Fruit fly (Drosophila melanogaster): Measurements from ENCODE around the gene CG4570.

The CG4570 gene

dm6 chr3R:10872148-10872783, 15.7 kb downstream of the CG4570 start, which contains the start of gene Fdh (continued):
- TF ChIP-seq CG8119 (GFP tag; IDR thresholded peaks at IDR 0.05): peak; percentile 43; the same call in 2 of the 3 replicates
- peak; percentile 68 for TF ChIP-seq CG15336 (GFP tag; IDR thresholded peaks at IDR 0.05)
- no peak for TF ChIP-seq Hr38 (GFP tag; optimal IDR thresholded peaks at IDR 0.05)
- TF ChIP-seq dac (GFP tag; optimal IDR thresholded peaks at IDR 0.05): no peak
- peak; percentile 46 for TF ChIP-seq CG6792 (GFP tag; optimal IDR thresholded peaks at IDR 0.05)
- TF ChIP-seq eg (GFP tag; IDR thresholded peaks at IDR 0.05): peak; percentile 40; the same call in 1 of the 3 replicates
- no peak for TF ChIP-seq fd85E (GFP tag; optimal IDR thresholded peaks at IDR 0.05)
- TF ChIP-seq fkh (GFP tag; optimal IDR thresholded peaks at IDR 0.05): peak; percentile 40
- peak; percentile 54 for TF ChIP-seq CG3032 (tag; optimal IDR thresholded peaks at IDR 0.05)
- TF ChIP-seq Eip93F (GFP tag; optimal IDR thresholded peaks at IDR 0.05): peak; percentile 44
- TF ChIP-seq Sox14 (GFP tag; optimal IDR thresholded peaks at IDR 0.05): peak; percentile 31
- peak; percentile 63 for TF ChIP-seq acj6 (GFP tag; optimal IDR thresholded peaks at IDR 0.05)
- TF ChIP-seq fd59A (GFP tag; optimal IDR thresholded peaks at IDR 0.05): peak; percentile 26
- no peak for TF ChIP-seq Gug (GFP tag; IDR thresholded peaks at IDR 0.05)
- peak; percentile 31 for TF ChIP-seq CG16779 (tag; optimal IDR thresholded peaks at IDR 0.05)
- no peak for TF ChIP-seq Ets21C (GFP tag; optimal IDR thresholded peaks at IDR 0.05)
- no peak for TF ChIP-seq CG11902 (GFP tag; optimal IDR thresholded peaks at IDR 0.05)
- TF ChIP-seq Sox102F (GFP tag; optimal IDR thresholded peaks at IDR 0.05): no peak
- no peak for TF ChIP-seq CG8319 (GFP tag; optimal IDR thresholded peaks at IDR 0.05)
- peak; percentile 51 for TF ChIP-seq achi (GFP tag; optimal IDR thresholded peaks at IDR 0.05)
- peak; percentile 50 for TF ChIP-seq CG31627 (GFP tag; optimal IDR thresholded peaks at IDR 0.05)
- TF ChIP-seq CG11762 (GFP tag; optimal IDR thresholded peaks at IDR 0.05; ENCODE audit: insufficient read depth): no peak
- TF ChIP-seq CG4318 (GFP tag; optimal IDR thresholded peaks at IDR 0.05): no peak
- TF ChIP-seq spab (GFP tag; optimal IDR thresholded peaks at IDR 0.05): no peak
- peak; percentile 44 for TF ChIP-seq Lpt (GFP tag; optimal IDR thresholded peaks at IDR 0.05)
- no peak for TF ChIP-seq Blimp-1 (GFP tag; optimal IDR thresholded peaks at IDR 0.05)
- no peak for TF ChIP-seq Sox15 (GFP tag; optimal IDR thresholded peaks at IDR 0.05)
- peak; percentile 45 for TF ChIP-seq CG10669 (GFP tag; optimal IDR thresholded peaks at IDR 0.05)
- TF ChIP-seq CG8632 (GFP tag; optimal IDR thresholded peaks at IDR 0.05): peak; percentile 22
- peak; percentile 55 for TF ChIP-seq CG32006 (GFP tag; optimal IDR thresholded peaks at IDR 0.05)
- peak; percentile 40 to 49 for TF ChIP-seq ss (GFP tag; optimal IDR thresholded peaks at IDR 0.05)
- TF ChIP-seq pdm3 (GFP tag; optimal IDR thresholded peaks at IDR 0.05): no peak
- peak; percentile 56 for TF ChIP-seq OdsH (GFP tag; optimal IDR thresholded peaks at IDR 0.05)
- peak; percentile 66 for TF ChIP-seq lz (GFP tag; optimal IDR thresholded peaks at IDR 0.05)
- peak; percentile 40 for TF ChIP-seq Hr39 (GFP tag; optimal IDR thresholded peaks at IDR 0.05)
- peak; percentile 60 for TF ChIP-seq Eip75B (GFP tag; optimal IDR thresholded peaks at IDR 0.05)

- TF ChIP-seq CG3919 (GFP tag; optimal IDR thresholded peaks at IDR 0.05) (no peak), net (GFP tag; optimal IDR thresholded peaks at IDR 0.05) (no peak), CG6854 (GFP tag; optimal IDR thresholded peaks at IDR 0.05) (no peak), CG6792 (GFP tag; optimal IDR thresholded peaks at IDR 0.05) (no peak), Gug (GFP tag; IDR thresholded peaks at IDR 0.05) (no peak), Smox (GFP tag; optimal IDR thresholded peaks at IDR 0.05) (no peak), lz (GFP tag; optimal IDR thresholded peaks at IDR 0.05) (no peak), CG6808 (GFP tag; optimal IDR thresholded peaks at IDR 0.05) (no peak), acj6 (GFP tag; optimal IDR thresholded peaks at IDR 0.05) (no peak)
Measured at dm6 chr3R:10872820-10873219, 16.2 kb downstream of the CG4570 start, which contains the start of gene CG4596. TSS of gene CG4596 (plus strand) at chr3R:10873038.

Measured in whole organism, prepupa.